Worm (Caenorhabditis elegans): ENCODE measurements around the gene Y70C5A.3.

DNA sequence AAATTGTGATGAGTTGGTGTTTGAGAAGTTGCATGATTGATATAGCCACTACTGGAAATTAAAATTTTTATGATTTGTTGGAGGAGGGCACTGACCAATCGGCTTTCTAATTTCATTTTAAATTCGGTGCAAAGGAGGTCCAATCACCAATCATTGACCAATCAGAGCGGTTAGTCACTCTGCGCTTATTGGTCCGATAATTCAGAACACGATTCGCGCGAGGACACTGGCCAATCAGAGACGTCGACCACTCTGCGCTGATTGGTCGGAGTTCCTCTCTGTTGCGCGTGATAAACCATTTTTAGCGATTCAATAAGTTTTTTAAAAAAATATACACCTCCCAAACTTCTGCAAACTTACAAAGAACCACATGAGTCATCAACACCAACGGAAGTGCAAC, 20.9 kb downstream of the Y70C5A.3 start:
- TF ChIP-seq mdl-1 (tag; optimal IDR thresholded peaks at IDR 0.05) (no peak), fos-1 (tag; optimal IDR thresholded peaks at IDR 0.05) (no peak), fkh-8 (tag; optimal IDR thresholded peaks at IDR 0.05) (no peak), unc-130 (tag; optimal IDR thresholded peaks at IDR 0.05) (no peak)

Data from whole organism, L1 larva.